Worm (Caenorhabditis elegans) whole organism, early embryonic: Measurements from ENCODE around the gene F35B3.4.

Experiments
- B0310.2 ChIP-seq: sonication (generic microtip); optimal IDR thresholded peaks from 2 replicates; lab custom pipeline; 2016; ENCODE audit warnings: mild to moderate bottlenecking, missing genetic modification characterization, missing compliant biosample characterization
- F13C5.2 ChIP-seq: sonication (generic microtip); optimal IDR thresholded peaks from 2 replicates; lab custom pipeline; 2017; ENCODE audit warnings: mild to moderate bottlenecking, missing genetic modification characterization, inconsistent platforms, missing compliant biosample characterization
- ama-1 ChIP-seq: fragments of 150-350 bp; optimal IDR thresholded peaks from 2 replicates; lab custom pipeline; 2014
- ets-7 ChIP-seq: sonication (generic microtip); optimal IDR thresholded peaks from 2 replicates; lab custom pipeline; 2016; ENCODE audit warnings: missing genotype, missing genetic modification characterization, missing compliant biosample characterization
- flt-1 ChIP-seq: fragments of 200-800 bp; sonication (Bioruptor generic); IDR thresholded peaks from 2 replicates; pipeline ENCODE4 v1.3.6; 2022; ENCODE audit warnings: missing genetic modification characterization, missing compliant biosample characterization
- hmbx-1 ChIP-seq: sonication (generic microtip); optimal IDR thresholded peaks from 2 replicates; lab custom pipeline; 2016; ENCODE audit warnings: mild to moderate bottlenecking, missing genetic modification characterization, missing compliant biosample characterization
- pes-1 ChIP-seq: fragments of 200-800 bp; sonication (Bioruptor generic); IDR thresholded peaks from 2 replicates; pipeline ENCODE4 v1.3.6; 2022; ENCODE audit warnings: missing genetic modification reagents, missing genetic modification characterization, missing compliant biosample characterization
- scrt-1 ChIP-seq: fragments of 200-800 bp; sonication (Bioruptor generic); IDR thresholded peaks from 2 replicates; pipeline ENCODE4 v1.3.6; 2022; ENCODE audit warnings: missing genetic modification characterization, missing compliant biosample characterization
- sea-1 ChIP-seq: fragments of 200-800 bp; sonication (Bioruptor generic); conservative IDR thresholded peaks from 2 replicates; pipeline ENCODE4 v1.3.6; 2022; ENCODE audit warnings: missing genetic modification characterization, missing compliant biosample characterization
- tbx-11 ChIP-seq: fragments of 200-800 bp; sonication (Bioruptor generic); IDR thresholded peaks from 2 replicates; pipeline ENCODE4 v1.3.6; 2022; ENCODE audit warnings: missing genetic modification characterization, missing compliant biosample characterization
- tra-4 ChIP-seq: sonication (generic microtip); optimal IDR thresholded peaks from 2 replicates; lab custom pipeline; 2017; ENCODE audit warnings: missing genetic modification characterization, missing compliant biosample characterization

DNA sequence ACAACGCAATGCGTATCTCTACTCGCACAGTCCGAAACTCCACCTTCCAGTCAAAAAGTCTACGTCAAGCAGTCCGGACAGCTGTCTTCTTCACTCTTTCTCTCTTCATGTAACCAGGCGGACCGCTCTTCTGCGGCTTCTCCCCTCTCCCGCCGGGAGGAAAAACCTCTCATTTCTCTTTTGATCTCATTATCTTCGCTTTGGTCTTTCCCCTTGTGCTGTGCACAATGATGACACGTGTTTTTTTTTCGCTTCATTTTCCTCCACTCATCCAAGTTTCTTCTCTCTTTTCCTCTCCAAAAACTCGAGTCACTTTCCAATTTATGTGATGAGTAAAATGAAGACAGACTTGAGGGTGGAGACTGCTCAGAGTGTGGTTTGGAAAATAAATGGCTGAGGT, 22.2 kb upstream of the F35B3.4 start, which contains the start of gene F35B3.7:
- TF ChIP-seq F13C5.2 (no peak), tra-4 (tag; lab: Kevin White, UChicago) (no peak), ama-1 (no peak), flt-1 (no peak), scrt-1 (no peak), tbx-11 (GFP tag; lab: Robert Waterston, UW) (no peak), ets-7 (tag; lab: Kevin White, UChicago) (no peak), pes-1 (no peak), sea-1 (GFP tag; lab: Robert Waterston, UW) (no peak), hmbx-1 (tag; lab: Kevin White, UChicago) (no peak), B0310.2 (tag; lab: Kevin White, UChicago) (no peak)
